Fruit fly (Drosophila melanogaster) Kc167 (cell line): ENCODE results near the gene HDAC11.

Experiments used
- Myc ChIP-seq: fragments of >200 bp; optimal IDR thresholded peaks from 2 replicates; lab custom pipeline; 2017; ENCODE audit warnings: missing external identifiers
- psq ChIP-seq: fragments of >200 bp; optimal IDR thresholded peaks from 2 replicates; lab custom pipeline; 2017; ENCODE audit warnings: missing external identifiers

DNA sequence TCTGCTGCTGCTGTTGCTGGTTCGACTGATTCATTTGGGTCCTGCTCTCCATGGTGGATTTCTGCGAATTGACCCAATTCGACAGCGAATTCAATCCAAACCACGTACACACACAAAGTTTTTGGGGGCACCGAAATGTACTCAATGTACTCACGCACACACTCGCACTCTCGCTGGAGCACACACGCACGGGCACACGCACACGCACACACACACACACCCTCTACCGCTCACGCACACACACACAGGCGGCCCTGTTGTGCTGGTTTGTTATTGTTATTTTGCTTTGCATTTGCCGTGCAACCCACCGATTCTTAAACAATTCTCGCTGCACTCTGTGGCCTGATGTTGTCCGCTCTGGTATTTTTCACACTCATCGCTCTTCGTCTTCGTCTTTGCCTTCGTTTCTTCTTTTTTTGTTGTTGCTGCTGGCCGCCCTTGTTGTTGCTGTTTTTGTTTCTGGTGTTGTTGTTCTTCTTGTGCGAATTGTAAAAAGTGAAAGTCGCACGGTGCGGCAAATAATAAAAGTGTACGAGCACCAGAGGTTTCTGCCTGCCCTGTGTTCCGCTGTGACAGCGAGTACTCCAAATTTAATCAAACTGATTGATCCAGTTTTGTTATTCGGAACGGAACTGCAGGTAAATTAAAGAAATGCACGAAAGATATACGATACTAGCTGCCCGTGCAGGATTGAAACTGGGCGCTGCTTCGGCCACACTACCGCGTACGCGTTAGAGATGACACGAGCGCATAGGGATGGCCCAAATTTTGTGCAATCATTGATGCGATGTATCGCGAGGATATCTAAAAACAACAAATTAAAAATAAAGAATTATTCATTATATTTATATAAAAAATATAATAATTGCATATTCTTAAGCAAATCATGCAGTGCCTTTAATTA lies 20.1 kb upstream of the HDAC11 start, which contains the start of gene CG3744:
- TF ChIP-seq Myc (lab: Kevin White, UChicago) (no peak), psq (lab: Kevin White, UChicago) (no peak)
